Worm (Caenorhabditis elegans) whole organism, young adult: ENCODE data around the gene C14E2.3.

Source experiments
- B0035.1 ChIP-seq: sonication (generic microtip); optimal IDR thresholded peaks from 2 replicates; lab custom pipeline; 2016; ENCODE audit warnings: missing genetic modification characterization, mild to moderate bottlenecking, missing compliant biosample characterization, missing genotype, missing genetic modification reagents
- ZK185.1 ChIP-seq: sonication (generic microtip); optimal IDR thresholded peaks from 2 replicates; lab custom pipeline; 2016; ENCODE audit warnings: mild to moderate bottlenecking, missing genetic modification characterization, missing compliant biosample characterization; ENCODE audit not compliant: poor library complexity, severe bottlenecking
- ama-1 ChIP-seq, 3 experiments: fragments of 150-350 bp in 1 of 3; sonication (generic microtip) in 2 of 3; optimal IDR thresholded peaks; 2 replicates each; lab custom pipeline; 2014 to 2018; ENCODE audit warnings: missing biosample characterization in 2 of 3, missing genetic modification characterization in 2 of 3, missing genetic modification reagents in 2 of 3
- cebp-2 ChIP-seq: fragments of 200-800 bp; sonication (Bioruptor generic); IDR thresholded peaks from 2 replicates; pipeline ENCODE4 v1.3.6; 2022; ENCODE audit warnings: missing genetic modification characterization, missing compliant biosample characterization
- efl-1 ChIP-seq: fragments of 150-350 bp; optimal IDR thresholded peaks from 2 replicates; lab custom pipeline; 2014; ENCODE audit warnings: missing biosample characterization, missing genetic modification reagents, missing genetic modification characterization
- gei-17 ChIP-seq: fragments of 200-800 bp; sonication (Bioruptor generic); optimal IDR thresholded peaks from 2 replicates; lab custom pipeline; 2018; ENCODE audit warnings: mild to moderate bottlenecking, missing genetic modification characterization, missing compliant biosample characterization
- let-607 ChIP-seq, 2 experiments: fragments of 200-800 bp in 1 of 2; sonication (Bioruptor generic) in 1 of 2; sonication (generic microtip) in 1 of 2; optimal IDR thresholded peaks; 2 replicates each; lab custom pipeline; 2016 to 2018; ENCODE audit warnings: mild to moderate bottlenecking in 2 of 2, missing compliant biosample characterization in 2 of 2, missing genetic modification characterization in 2 of 2, moderate library complexity in 2 of 2, missing genotype in 1 of 2
- pha-4 ChIP-seq: fragments of 150-350 bp; sonication (generic microtip); optimal IDR thresholded peaks from 2 replicates; lab custom pipeline; 2014; ENCODE audit warnings: missing biosample characterization, missing genetic modification reagents, missing genetic modification characterization
- zfh-2 ChIP-seq: fragments of 200-800 bp; sonication (Bioruptor generic); conservative IDR thresholded peaks from 2 replicates; pipeline ENCODE4 v1.3.6; 2022; ENCODE audit warnings: missing genetic modification reagents, missing genetic modification characterization, missing compliant biosample characterization

- TF ChIP-seq B0035.1 (tag; lab: Kevin White, UChicago) (no peak), ama-1 (optimal IDR thresholded peaks at IDR 0.05; lab: Kevin White, UChicago) (no peak), ama-1 (GFP tag; optimal IDR thresholded peaks at IDR 0.05; lab: Kevin White, UChicago) (no peak), cebp-2 (no peak), zfh-2 (GFP tag; lab: Robert Waterston, UW) (no peak), efl-1 (GFP tag; lab: Kevin White, UChicago) (no peak), ZK185.1 (tag; lab: Kevin White, UChicago) (no peak), gei-17 (GFP tag; lab: Kevin White, UChicago) (no peak), pha-4 (tag; lab: Kevin White, UChicago) (no peak), let-607 (tag; optimal IDR thresholded peaks at IDR 0.05; lab: Kevin White, UChicago) (no peak)
These were observed 10.3 kb downstream of the C14E2.3 start, which contains the start of gene C14E2.11 for ce11 chrX:1800980-1801506.
